Worm (Caenorhabditis elegans) whole organism, L4 larva: ENCODE data around the gene clec-62.

Source experiments
- ZK337.2 ChIP-seq: fragments of 200-800 bp; sonication (Bioruptor generic); IDR thresholded peaks from 2 replicates; pipeline ENCODE4 v1.3.6; 2022; ENCODE audit warnings: missing genetic modification reagents, missing genetic modification characterization, missing compliant biosample characterization
- ceh-44 ChIP-seq: fragments of 200-800 bp; sonication (Bioruptor generic); IDR thresholded peaks from 2 replicates; pipeline ENCODE4 v1.3.6; 2022; ENCODE audit warnings: missing genetic modification reagents, missing genetic modification characterization, missing compliant biosample characterization
- ces-1 ChIP-seq: fragments of 150-350 bp; sonication (generic microtip); optimal IDR thresholded peaks from 4 replicates; lab custom pipeline; 2014; ENCODE audit warnings: missing biosample characterization, missing genetic modification reagents, missing genetic modification characterization
- daf-8 ChIP-seq: fragments of 200-800 bp; sonication (Bioruptor generic); IDR thresholded peaks from 2 replicates; pipeline ENCODE4 v1.3.6; 2022; ENCODE audit warnings: missing genetic modification characterization, missing compliant biosample characterization
- dmd-6 ChIP-seq: fragments of 200-800 bp; sonication (Bioruptor generic); IDR thresholded peaks from 2 replicates; pipeline ENCODE4 v1.3.6; 2022; ENCODE audit warnings: missing genetic modification reagents, missing genetic modification characterization, missing compliant biosample characterization
- egl-27 ChIP-seq: sonication (generic microtip); optimal IDR thresholded peaks from 3 replicates; lab custom pipeline; 2017; ENCODE audit warnings: missing biosample characterization, missing genetic modification reagents, missing genetic modification characterization
- mdl-1 ChIP-seq, 2 experiments: fragments of 150-350 bp in 1 of 2; sonication (generic microtip) in 1 of 2; optimal IDR thresholded peaks; 2 replicates each; lab custom pipeline; 2014 to 2017; ENCODE audit warnings: missing biosample characterization in 2 of 2, missing genetic modification characterization in 2 of 2
- nhr-10 ChIP-seq: fragments of 150-350 bp; optimal IDR thresholded peaks from 2 replicates; lab custom pipeline; 2014; ENCODE audit warnings: missing biosample characterization, missing genetic modification characterization
- nhr-11 ChIP-seq: fragments of 150-350 bp; optimal IDR thresholded peaks from 2 replicates; lab custom pipeline; 2014; ENCODE audit warnings: missing biosample characterization, missing genetic modification characterization
- nhr-25 ChIP-seq: sonication (generic microtip); optimal IDR thresholded peaks from 2 replicates; lab custom pipeline; 2017; ENCODE audit warnings: missing genetic modification characterization, mild to moderate bottlenecking, missing compliant biosample characterization, antibody characterized with exemption, moderate library complexity, borderline replicate concordance; ENCODE audit not compliant: insufficient read depth
- pqm-1 ChIP-seq: sonication (generic microtip); optimal IDR thresholded peaks from 2 replicates; lab custom pipeline; 2017; ENCODE audit warnings: missing biosample characterization, missing genetic modification characterization
- snpc-4 ChIP-seq: fragments of 150-350 bp; optimal IDR thresholded peaks from 2 replicates; lab custom pipeline; 2014; ENCODE audit warnings: missing biosample characterization, missing genetic modification characterization
- unc-130 ChIP-seq: sonication (generic microtip); optimal IDR thresholded peaks from 2 replicates; lab custom pipeline; 2016; ENCODE audit warnings: missing genetic modification reagents, missing genetic modification characterization, missing compliant biosample characterization
- unc-62 ChIP-seq, 3 experiments: fragments of 150-350 bp in 1 of 3; sonication (generic microtip); optimal IDR thresholded peaks in 2 of 3; peaks in 1 of 3; 1 replicate in 1 of 3; 2 replicates in 2 of 3; lab custom pipeline; 2014 to 2017; ENCODE audit warnings: missing biosample characterization in 3 of 3, missing genetic modification characterization in 3 of 3, missing genetic modification reagents in 3 of 3, missing genotype in 1 of 3

- no peak for TF ChIP-seq nhr-11 (tag; lab: Kevin White, UChicago)
- no peak for TF ChIP-seq snpc-4
- no peak for TF ChIP-seq ceh-44 (GFP tag; lab: Robert Waterston, UW)
- TF ChIP-seq nhr-25 (tag; lab: Kevin White, UChicago), result no peak
- no peak for TF ChIP-seq unc-130 (GFP tag; lab: Kevin White, UChicago)
- no peak for TF ChIP-seq egl-27 (tag; lab: Kevin White, UChicago)
- TF ChIP-seq mdl-1 (tag; optimal IDR thresholded peaks at IDR 0.05; lab: Kevin White, UChicago), result no peak
- TF ChIP-seq ces-1 (GFP tag; lab: Kevin White, UChicago), result no peak
- TF ChIP-seq unc-62 (GFP tag; optimal IDR thresholded peaks at IDR 0.05 in 1 of 2; lab: Kevin White, UChicago), result no peak
- no peak for TF ChIP-seq unc-62 (tag; optimal IDR thresholded peaks at IDR 0.05; lab: Kevin White, UChicago)
- no peak for TF ChIP-seq ZK337.2
- TF ChIP-seq dmd-6 (GFP tag; lab: Robert Waterston, UW), result no peak
- TF ChIP-seq pqm-1 (tag; lab: Kevin White, UChicago), result no peak
- no peak for TF ChIP-seq nhr-10 (tag; lab: Kevin White, UChicago)
- no peak for TF ChIP-seq daf-8 (GFP tag; lab: Robert Waterston, UW)
Observed at ce11 chrII:12888471-12888870, 6.5 kb downstream of the clec-62 start, which contains the start of gene F35C5.3.
